Worm (Caenorhabditis elegans) whole organism, late embryonic: ENCODE results near the gene sru-7.

ENCODE experiments used
- F13H6.1 ChIP-seq: sonication (generic microtip); optimal IDR thresholded peaks from 2 replicates; lab custom pipeline; 2016; ENCODE audit warnings: missing genetic modification characterization, missing compliant biosample characterization
- Y22D7AL.16 ChIP-seq: sonication (generic microtip); optimal IDR thresholded peaks from 2 replicates; lab custom pipeline; 2016; ENCODE audit warnings: missing genetic modification characterization, missing compliant biosample characterization
- ama-1 ChIP-seq: fragments of 150-350 bp; optimal IDR thresholded peaks from 2 replicates; lab custom pipeline; 2014
- ceh-34 ChIP-seq: sonication (generic microtip); optimal IDR thresholded peaks from 2 replicates; lab custom pipeline; 2016; ENCODE audit warnings: mild to moderate bottlenecking, missing genetic modification characterization, missing compliant biosample characterization
- che-1 ChIP-seq: sonication (generic microtip); optimal IDR thresholded peaks from 2 replicates; lab custom pipeline; 2016; ENCODE audit warnings: mild to moderate bottlenecking, missing genetic modification characterization, missing compliant biosample characterization
- hlh-30 ChIP-seq: sonication (generic microtip); optimal IDR thresholded peaks from 2 replicates; lab custom pipeline; 2017; ENCODE audit warnings: antibody characterized with exemption, missing genetic modification characterization, missing compliant biosample characterization; ENCODE audit not compliant: insufficient read depth
- hlh-8 ChIP-seq: sonication (generic microtip); optimal IDR thresholded peaks from 2 replicates; lab custom pipeline; 2016; ENCODE audit warnings: missing genotype, missing genetic modification characterization, missing compliant biosample characterization
- nhr-11 ChIP-seq: fragments of 150-350 bp; optimal IDR thresholded peaks from 2 replicates; lab custom pipeline; 2014; ENCODE audit warnings: missing biosample characterization, missing genetic modification characterization
- unc-55 ChIP-seq: sonication (generic microtip); optimal IDR thresholded peaks from 2 replicates; lab custom pipeline; 2017; ENCODE audit warnings: missing biosample characterization, missing genetic modification reagents, missing genetic modification characterization
- ztf-16 ChIP-seq: sonication (generic microtip); optimal IDR thresholded peaks from 2 replicates; lab custom pipeline; 2017; ENCODE audit warnings: missing genetic modification characterization, missing compliant biosample characterization

- TF ChIP-seq ztf-16 (tag; lab: Kevin White, UChicago) (no peak), F13H6.1 (no peak), ama-1 (lab: Kevin White, UChicago) (no peak), unc-55 (GFP tag; lab: Kevin White, UChicago) (no peak), hlh-8 (tag; lab: Kevin White, UChicago) (no peak), hlh-30 (tag; lab: Kevin White, UChicago) (no peak), che-1 (tag; lab: Kevin White, UChicago) (no peak), ceh-34 (no peak), Y22D7AL.16 (tag; lab: Kevin White, UChicago) (no peak), nhr-11 (tag; lab: Kevin White, UChicago) (no peak)
Observed at ce11 chrIV:8506034-8506433, 13.7 kb downstream of the sru-7 start.
